Fruit fly (Drosophila melanogaster) whole organism, embryonic: ENCODE measurements around the gene Rh2.

Experiments used
- CG10366 ChIP-seq: fragments of 200-800 bp; sonication (Bioruptor generic); IDR thresholded peaks from 2 replicates; pipeline ENCODE4 v1.3.6; 2022; ENCODE audit warnings: missing biosample characterization, missing genetic modification characterization
- CG11696 ChIP-seq: fragments of 200-800 bp; sonication (Bioruptor generic); IDR thresholded peaks from 2 replicates; pipeline ENCODE4 v1.3.6; 2022; ENCODE audit warnings: missing biosample characterization, missing genetic modification characterization
- CG12391 ChIP-seq: fragments of 200-800 bp; sonication (Bioruptor generic); optimal IDR thresholded peaks from 3 replicates; lab custom pipeline; 2018; ENCODE audit warnings: missing biosample characterization, mild to moderate bottlenecking, missing genetic modification characterization, moderate library complexity
- CG13123 ChIP-seq: fragments of 200-800 bp; sonication (Bioruptor generic); optimal IDR thresholded peaks from 2 replicates; lab custom pipeline; 2016; ENCODE audit warnings: missing biosample characterization, missing genetic modification characterization
- CG13624 ChIP-seq: fragments of 200-800 bp; sonication (Bioruptor generic); optimal IDR thresholded peaks from 2 replicates; lab custom pipeline; 2016; ENCODE audit warnings: missing biosample characterization, missing genetic modification characterization
- CG13894 ChIP-seq: fragments of 200-800 bp; sonication (Bioruptor generic); optimal IDR thresholded peaks from 3 replicates; lab custom pipeline; 2018; ENCODE audit warnings: missing biosample characterization, mild to moderate bottlenecking, missing genetic modification characterization, moderate library complexity
- CG1602 ChIP-seq: fragments of 200-800 bp; sonication (Bioruptor generic); optimal IDR thresholded peaks from 3 replicates; lab custom pipeline; 2016; ENCODE audit warnings: missing biosample characterization, missing genetic modification characterization
- CG17328 ChIP-seq: fragments of 200-800 bp; sonication (Bioruptor generic); IDR thresholded peaks from 2 replicates; pipeline ENCODE4 v1.3.6; 2022; ENCODE audit warnings: missing biosample characterization, missing genetic modification characterization
- CG17359 ChIP-seq: fragments of 200-800 bp; sonication (Bioruptor generic); optimal IDR thresholded peaks from 3 replicates; lab custom pipeline; 2018; ENCODE audit warnings: missing biosample characterization, mild to moderate bottlenecking, missing genetic modification characterization, moderate library complexity
- CG17385 ChIP-seq: fragments of 200-800 bp; sonication (Bioruptor generic); optimal IDR thresholded peaks from 3 replicates; lab custom pipeline; 2018; ENCODE audit warnings: missing biosample characterization, mild to moderate bottlenecking, missing genetic modification characterization
- CG17568 ChIP-seq: fragments of 200-800 bp; sonication (Bioruptor generic); optimal IDR thresholded peaks from 2 replicates; lab custom pipeline; 2018; ENCODE audit warnings: missing biosample characterization, mild to moderate bottlenecking, missing genetic modification characterization, moderate library complexity
- CG2129 ChIP-seq: fragments of 200-800 bp; sonication (Bioruptor generic); IDR thresholded peaks from 2 replicates; pipeline ENCODE4 v1.3.6; 2022; ENCODE audit warnings: missing biosample characterization, missing genetic modification characterization; ENCODE audit not compliant: partially characterized antibody
- CG3281 ChIP-seq: fragments of 200-800 bp; sonication (Bioruptor generic); optimal IDR thresholded peaks from 3 replicates; lab custom pipeline; 2017; ENCODE audit warnings: missing biosample characterization, mild to moderate bottlenecking, missing genetic modification characterization
- CG3995 ChIP-seq: fragments of 200-800 bp; sonication (Bioruptor generic); optimal IDR thresholded peaks from 3 replicates; lab custom pipeline; 2016; ENCODE audit warnings: missing biosample characterization, missing genetic modification characterization
- CG8359 ChIP-seq: fragments of 200-800 bp; sonication (Bioruptor generic); optimal IDR thresholded peaks from 2 replicates; lab custom pipeline; 2017; ENCODE audit warnings: missing biosample characterization, mild to moderate bottlenecking, missing genetic modification characterization, borderline replicate concordance
- CG9215 ChIP-seq: fragments of 200-800 bp; sonication (Bioruptor generic); IDR thresholded peaks from 2 replicates; pipeline ENCODE4 v1.3.6; 2022; ENCODE audit warnings: missing biosample characterization, missing genetic modification characterization
- CHES-1-like ChIP-seq: fragments of 200-800 bp; sonication (Bioruptor generic); optimal IDR thresholded peaks from 2 replicates; lab custom pipeline; 2016; ENCODE audit warnings: missing biosample characterization, missing genetic modification characterization
- D19B ChIP-seq: fragments of 200-800 bp; sonication (Bioruptor generic); optimal IDR thresholded peaks from 2 replicates; lab custom pipeline; 2017; ENCODE audit warnings: missing biosample characterization, mild to moderate bottlenecking, missing genetic modification characterization
- Dp ChIP-seq: fragments of 200-800 bp; sonication (Bioruptor generic); optimal IDR thresholded peaks from 2 replicates; lab custom pipeline; 2018; ENCODE audit warnings: missing biosample characterization, mild to moderate bottlenecking, missing genetic modification characterization, moderate library complexity
- Eip74EF ChIP-seq, 2 experiments: fragments of 200-800 bp in 1 of 2; fragments of >200 bp in 1 of 2; sonication (Bioruptor generic) in 1 of 2; optimal IDR thresholded peaks; 2 replicates each; lab custom pipeline; 2017 to 2019; ENCODE audit warnings: missing biosample characterization in 2 of 2, missing genetic modification characterization in 2 of 2, mild to moderate bottlenecking in 1 of 2, moderate library complexity in 1 of 2
- Fer1 ChIP-seq: fragments of 200-800 bp; sonication (Bioruptor generic); optimal IDR thresholded peaks from 2 replicates; lab custom pipeline; 2017; ENCODE audit warnings: missing biosample characterization, mild to moderate bottlenecking, missing genetic modification characterization
- HHEX ChIP-seq: fragments of 200-800 bp; sonication (Bioruptor generic); optimal IDR thresholded peaks from 3 replicates; lab custom pipeline; 2017; ENCODE audit warnings: missing biosample characterization, mild to moderate bottlenecking, missing genetic modification characterization, missing genetic modification reagents
- Lim3 ChIP-seq: fragments of 200-800 bp; sonication (Bioruptor generic); IDR thresholded peaks from 2 replicates; pipeline ENCODE4 v1.3.6; 2022; ENCODE audit warnings: missing biosample characterization, missing genetic modification characterization
- Mes4 ChIP-seq: fragments of 200-800 bp; sonication (Bioruptor generic); optimal IDR thresholded peaks from 2 replicates; lab custom pipeline; 2016; ENCODE audit warnings: missing biosample characterization, missing genetic modification characterization
- Rfx ChIP-seq: fragments of 200-800 bp; sonication (Bioruptor generic); IDR thresholded peaks from 2 replicates; pipeline ENCODE4 v1.3.6; 2022; ENCODE audit warnings: missing biosample characterization, missing genetic modification characterization
- Scr ChIP-seq: fragments of 200-800 bp; sonication (Bioruptor generic); IDR thresholded peaks from 2 replicates; pipeline ENCODE4 v1.3.6; 2022; ENCODE audit warnings: missing biosample characterization, missing genetic modification characterization; ENCODE audit not compliant: partially characterized antibody
- Usf ChIP-seq: fragments of 200-800 bp; sonication (Bioruptor generic); optimal IDR thresholded peaks from 2 replicates; lab custom pipeline; 2017; ENCODE audit warnings: missing genotype, missing biosample characterization, missing genetic modification characterization
- YL-1 ChIP-seq: fragments of 200-800 bp; sonication (Bioruptor generic); optimal IDR thresholded peaks from 3 replicates; lab custom pipeline; 2017; ENCODE audit warnings: missing biosample characterization, mild to moderate bottlenecking, missing genetic modification characterization
- cad ChIP-seq: fragments of >200 bp; optimal IDR thresholded peaks from 2 replicates; lab custom pipeline; 2017; ENCODE audit warnings: missing biosample characterization, missing genetic modification characterization
- cg ChIP-seq: fragments of 200-800 bp; sonication (Bioruptor generic); optimal IDR thresholded peaks from 3 replicates; lab custom pipeline; 2019; ENCODE audit warnings: missing biosample characterization, mild to moderate bottlenecking, missing genetic modification characterization, moderate library complexity
- disco-r ChIP-seq: fragments of 200-800 bp; sonication (Bioruptor generic); optimal IDR thresholded peaks from 2 replicates; lab custom pipeline; 2016; ENCODE audit warnings: missing biosample characterization, missing genetic modification characterization
- dmrt11E ChIP-seq: fragments of 200-800 bp; sonication (Bioruptor generic); optimal IDR thresholded peaks from 3 replicates; lab custom pipeline; 2018; ENCODE audit warnings: missing biosample characterization, mild to moderate bottlenecking, missing genetic modification characterization, moderate library complexity
- fru ChIP-seq: fragments of >200 bp; optimal IDR thresholded peaks from 2 replicates; lab custom pipeline; 2017
- gt ChIP-seq: fragments of 200-800 bp; sonication (Bioruptor generic); IDR thresholded peaks from 2 replicates; pipeline ENCODE4 v1.3.6; 2022; ENCODE audit warnings: missing biosample characterization, missing genetic modification characterization
- nerfin-1 ChIP-seq: fragments of 200-800 bp; sonication (Bioruptor generic); optimal IDR thresholded peaks from 3 replicates; lab custom pipeline; 2019; ENCODE audit warnings: missing biosample characterization, mild to moderate bottlenecking, missing genetic modification characterization, moderate library complexity
- onecut ChIP-seq: fragments of 200-800 bp; sonication (Bioruptor generic); IDR thresholded peaks from 2 replicates; pipeline ENCODE4 v1.3.6; 2022; ENCODE audit warnings: missing biosample characterization, missing genetic modification characterization
- otp ChIP-seq: fragments of 200-800 bp; sonication (Bioruptor generic); IDR thresholded peaks from 3 replicates; pipeline ENCODE4, ENCODE4 v1.3.6; 2022; ENCODE audit warnings: missing biosample characterization, missing genetic modification characterization
- pan ChIP-seq, 4 experiments: fragments of >200 bp in 3 of 4; fragments of 200-800 bp in 1 of 4; sonication (Bioruptor generic) in 1 of 4; optimal IDR thresholded peaks in 3 of 4; IDR thresholded peaks in 1 of 4; 2 replicates each; pipeline versions ENCODE4 v1.3.6 to Lab custom; 2017 to 2022; ENCODE audit warnings: missing biosample characterization in 2 of 4, missing genetic modification characterization in 2 of 4, mixed read lengths in 1 of 4
- row ChIP-seq: fragments of 200-800 bp; sonication (Bioruptor generic); IDR thresholded peaks from 3 replicates; pipeline ENCODE4 v1.3.6; 2022; ENCODE audit warnings: missing biosample characterization, missing genetic modification characterization
- sd ChIP-seq: fragments of 200-800 bp; sonication (Bioruptor generic); optimal IDR thresholded peaks from 3 replicates; lab custom pipeline; 2018; ENCODE audit warnings: missing biosample characterization, mild to moderate bottlenecking, missing genetic modification characterization, moderate library complexity
- sens ChIP-seq: fragments of 200-800 bp; sonication (Bioruptor generic); peaks from one replicate; lab custom pipeline; 2016; ENCODE audit warnings: missing biosample characterization, missing genetic modification characterization
- sug ChIP-seq: fragments of 200-800 bp; optimal IDR thresholded peaks from 2 replicates; lab custom pipeline; 2019; ENCODE audit warnings: missing biosample characterization, mild to moderate bottlenecking, missing genetic modification characterization, moderate library complexity
- tin ChIP-seq: fragments of 200-800 bp; sonication (Bioruptor generic); optimal IDR thresholded peaks from 3 replicates; lab custom pipeline; 2016; ENCODE audit warnings: missing biosample characterization, missing genetic modification characterization
- tll ChIP-seq, 2 experiments: fragments of 200-800 bp in 1 of 2; fragments of >200 bp in 1 of 2; sonication (Bioruptor generic) in 1 of 2; optimal IDR thresholded peaks; 2 replicates each; lab custom pipeline; 2017 to 2019; ENCODE audit warnings: missing biosample characterization in 2 of 2, missing genetic modification characterization in 2 of 2, mild to moderate bottlenecking in 1 of 2, moderate library complexity in 1 of 2
- toy ChIP-seq: fragments of 200-800 bp; sonication (Bioruptor generic); IDR thresholded peaks from 2 replicates; pipeline ENCODE4 v1.3.6; 2022; ENCODE audit warnings: missing biosample characterization, missing genetic modification characterization
- vfl ChIP-seq: fragments of 200-800 bp; sonication (Bioruptor generic); optimal IDR thresholded peaks from 2 replicates; lab custom pipeline; 2016; ENCODE audit warnings: missing biosample characterization, missing genetic modification characterization
- wdn ChIP-seq: fragments of 200-800 bp; sonication (Bioruptor generic); IDR thresholded peaks from 2 replicates; pipeline ENCODE4 v1.3.6; 2022; ENCODE audit warnings: missing biosample characterization, missing genetic modification characterization
- wor ChIP-seq: fragments of 200-800 bp; sonication (Bioruptor generic); IDR thresholded peaks from 2 replicates; pipeline ENCODE4 v1.3.6; 2022; ENCODE audit warnings: missing biosample characterization, missing genetic modification characterization

Gene Rh2

dm6 chr3R:18928918-18929705 lies 29.9 kb downstream of the Rh2 start, which contains the start of gene CG42613:
Gene CG42613 (plus strand): TSS chr3R:18929196.
- TF ChIP-seq Fer1 (GFP tag; lab: Kevin White, UChicago) = peak; percentile 60
- peak; percentile 47 for TF ChIP-seq disco-r (GFP tag; lab: Kevin White, UChicago)
- peak; percentile 7 for TF ChIP-seq Usf
- TF ChIP-seq otp (GFP tag; lab: Robert Waterston, UW) = peak; percentile 77; the same call in 2 of the 3 replicates
- TF ChIP-seq wdn = peak; percentile 53; the same call in 1 of the 2 replicates
- peak; percentile 32; the same call in 1 of the 2 replicates for TF ChIP-seq toy (GFP tag; lab: Robert Waterston, UW)
- TF ChIP-seq dmrt11E (tag; lab: Kevin White, UChicago) = peak; percentile 56
- TF ChIP-seq sens (GFP tag; lab: Kevin White, UChicago) = peak; percentile 88
- TF ChIP-seq CG12391 (tag; lab: Kevin White, UChicago) = peak; percentile 50
- TF ChIP-seq CG13123 (GFP tag; lab: Kevin White, UChicago) = no peak
- no peak for TF ChIP-seq wor
- no peak for TF ChIP-seq CG13624 (GFP tag; lab: Kevin White, UChicago)
- TF ChIP-seq fru = no peak
- TF ChIP-seq CG3995 = peak; percentile 15
- TF ChIP-seq CG13894 = no peak
- TF ChIP-seq CG17385 (GFP tag; lab: Kevin White, UChicago) = peak; percentile 58
- TF ChIP-seq CG10366 (GFP tag; lab: Robert Waterston, UW) = peak; percentile 56
- no peak for TF ChIP-seq YL-1
- peak; percentile 79 for TF ChIP-seq CG3281 (GFP tag; lab: Kevin White, UChicago)
- TF ChIP-seq Mes4 = peak; percentile 76
- TF ChIP-seq cg (GFP tag; lab: Kevin White, UChicago) = no peak
- no peak for TF ChIP-seq Eip74EF (GFP tag; optimal IDR thresholded peaks at IDR 0.05; lab: Kevin White, UChicago)
- no peak for TF ChIP-seq CHES-1-like (GFP tag; lab: Kevin White, UChicago)
- TF ChIP-seq CG17568 = peak; percentile 63
- TF ChIP-seq row (GFP tag; lab: Robert Waterston, UW) = 0 out of 3 replicates have a peak, but pooled peaks have one; percentile 48
- no peak for TF ChIP-seq CG9215 (GFP tag; lab: Robert Waterston, UW)
- TF ChIP-seq tin (GFP tag; lab: Kevin White, UChicago) = peak; percentile 17
- TF ChIP-seq CG8359 (GFP tag; lab: Kevin White, UChicago) = peak; percentile 67
- TF ChIP-seq vfl (GFP tag; lab: Kevin White, UChicago) = no peak
- no peak for TF ChIP-seq pan (optimal IDR thresholded peaks at IDR 0.05; lab: Kevin White, UChicago)
- TF ChIP-seq pan (GFP tag; optimal IDR thresholded peaks at IDR 0.05 in 1 of 2, IDR thresholded peaks at IDR 0.05 in 1 of 2) = peak in 1 of 2 experiments; percentile 40
- no peak for TF ChIP-seq sd (tag; lab: Kevin White, UChicago)
- TF ChIP-seq CG1602 (GFP tag; lab: Kevin White, UChicago) = no peak
- TF ChIP-seq Lim3 = no peak
- TF ChIP-seq D19B (GFP tag; lab: Kevin White, UChicago) = peak; percentile 45
- TF ChIP-seq CG2129 = peak; percentile 46; the same call in 1 of the 2 replicates
- no peak for TF ChIP-seq CG11696 (GFP tag; lab: Robert Waterston, UW)
- TF ChIP-seq Rfx (GFP tag; lab: Robert Waterston, UW) = peak; percentile 73
- no peak; the same call in 1 of the 2 replicates for TF ChIP-seq gt (GFP tag; lab: Robert Waterston, UW)
- TF ChIP-seq CG17359 = peak; percentile 72
- peak; percentile 85 for TF ChIP-seq CG17328 (GFP tag; lab: Robert Waterston, UW)
- TF ChIP-seq cad = no peak
- TF ChIP-seq tll (GFP tag; optimal IDR thresholded peaks at IDR 0.05; lab: Kevin White, UChicago) = no peak
- TF ChIP-seq onecut = peak; percentile 66
- no peak for TF ChIP-seq sug
- TF ChIP-seq Dp (GFP tag; lab: Kevin White, UChicago) = peak; percentile 56
- TF ChIP-seq Scr (GFP tag; lab: Robert Waterston, UW) = peak; percentile 57
- TF ChIP-seq HHEX = peak; percentile 80
- no peak for TF ChIP-seq nerfin-1 (tag; lab: Kevin White, UChicago)
